Fruit fly (Drosophila melanogaster) whole organism, adult: Measurements from ENCODE around the gene hop.

Experiments
- CG33017 ChIP-seq: fragments of 200-800 bp; sonication (Bioruptor generic); optimal IDR thresholded peaks from 2 replicates; lab custom pipeline; 2018; ENCODE audit warnings: missing biosample characterization, mild to moderate bottlenecking, missing genetic modification characterization, moderate library complexity
- Hr96 ChIP-seq: fragments of 200-800 bp; sonication (Bioruptor generic); optimal IDR thresholded peaks from 2 replicates; lab custom pipeline; 2016; ENCODE audit warnings: missing biosample characterization, missing genetic modification characterization
- bab1 ChIP-seq: fragments of 200-800 bp; sonication (Bioruptor generic); optimal IDR thresholded peaks from 3 replicates; lab custom pipeline; 2019; ENCODE audit warnings: missing biosample characterization, mild to moderate bottlenecking, missing genetic modification characterization, moderate library complexity
- cnc ChIP-seq, 2 experiments: fragments of >200 bp; optimal IDR thresholded peaks; 2 replicates each; lab custom pipeline; 2017
- kay ChIP-seq: fragments of 200-800 bp; sonication (Bioruptor generic); peaks from one replicate; lab custom pipeline; 2016; ENCODE audit warnings: missing biosample characterization, missing genetic modification characterization, borderline replicate concordance
- pad ChIP-seq: fragments of 200-800 bp; sonication (Bioruptor generic); optimal IDR thresholded peaks from 3 replicates; lab custom pipeline; 2017; ENCODE audit warnings: missing biosample characterization, missing genetic modification characterization, mild to moderate bottlenecking, moderate library complexity, missing genetic modification reagents
- tj ChIP-seq: fragments of 200-800 bp; sonication (Bioruptor generic); optimal IDR thresholded peaks from 3 replicates; lab custom pipeline; 2017; ENCODE audit warnings: missing biosample characterization, mild to moderate bottlenecking, missing genetic modification characterization, moderate library complexity
- toe ChIP-seq: fragments of 200-800 bp; sonication (Bioruptor generic); optimal IDR thresholded peaks from 2 replicates; lab custom pipeline; 2016; ENCODE audit warnings: missing biosample characterization, missing genetic modification characterization

DNA sequence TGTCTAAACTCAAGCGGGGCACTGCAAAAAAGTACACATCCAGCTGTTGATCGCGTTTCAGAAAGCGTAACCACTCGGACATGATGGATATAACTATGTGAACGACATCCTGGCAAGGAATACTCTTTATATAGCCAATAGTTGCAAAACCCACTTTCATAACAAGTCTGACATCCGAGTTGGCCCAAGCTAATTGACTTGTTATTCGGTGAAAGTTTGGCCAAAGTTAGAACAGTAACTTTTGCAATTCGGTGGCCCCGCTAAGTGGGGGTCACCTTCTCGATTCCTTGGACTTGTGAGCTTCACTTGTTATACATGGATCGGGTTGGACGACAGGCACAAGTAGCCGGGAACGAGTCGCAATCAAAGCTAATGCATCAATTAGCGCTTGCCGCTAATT is 49.4 kb upstream of the hop start, which contains the start of the genes Gr10a and Or10a:
- no peak for TF ChIP-seq bab1 (GFP tag; lab: Kevin White, UChicago)
- TF ChIP-seq kay (GFP tag; lab: Kevin White, UChicago) = no peak
- no peak for TF ChIP-seq cnc (optimal IDR thresholded peaks at IDR 0.05; lab: Kevin White, UChicago)
- no peak for TF ChIP-seq toe (GFP tag; lab: Kevin White, UChicago)
- no peak for TF ChIP-seq Hr96 (GFP tag; lab: Kevin White, UChicago)
- no peak for TF ChIP-seq CG33017 (tag; lab: Kevin White, UChicago)
- TF ChIP-seq pad (GFP tag; lab: Kevin White, UChicago) = no peak
- TF ChIP-seq tj (GFP tag; lab: Kevin White, UChicago) = no peak
